Worm (Caenorhabditis elegans) whole organism, midembryonic: ENCODE measurements around the gene C31A11.13.

Experiments used
- T22C8.4 ChIP-seq: fragments of 200-800 bp; sonication (Bioruptor generic); IDR thresholded peaks from 2 replicates; pipeline ENCODE4 v1.3.6; 2022; ENCODE audit warnings: missing genetic modification characterization, missing compliant biosample characterization
- cog-1 ChIP-seq: sonication (generic microtip); optimal IDR thresholded peaks from 2 replicates; lab custom pipeline; 2016; ENCODE audit warnings: missing genetic modification characterization, missing compliant biosample characterization
- flt-1 ChIP-seq: fragments of 200-800 bp; sonication (Bioruptor generic); IDR thresholded peaks from 2 replicates; pipeline ENCODE4 v1.3.6; 2022; ENCODE audit warnings: missing genetic modification characterization, missing compliant biosample characterization
- klf-2 ChIP-seq: fragments of 200-800 bp; sonication (Bioruptor generic); conservative IDR thresholded peaks from 2 replicates; pipeline ENCODE4 v1.3.6; 2022; ENCODE audit warnings: missing genetic modification reagents, missing genetic modification characterization, missing compliant biosample characterization
- med-1 ChIP-seq: sonication (generic microtip); optimal IDR thresholded peaks from 2 replicates; lab custom pipeline; 2017; ENCODE audit warnings: missing genetic modification characterization, mild to moderate bottlenecking, missing compliant biosample characterization, antibody characterized with exemption, missing genetic modification reagents; ENCODE audit not compliant: insufficient read depth
- ref-1 ChIP-seq: fragments of 200-800 bp; sonication (Bioruptor generic); conservative IDR thresholded peaks from 2 replicates; pipeline ENCODE4 v1.3.6; 2022; ENCODE audit warnings: missing genetic modification reagents, missing genetic modification characterization, missing compliant biosample characterization
- tab-1 ChIP-seq: fragments of 200-800 bp; sonication (Bioruptor generic); IDR thresholded peaks from 2 replicates; pipeline ENCODE4 v1.3.6; 2022; ENCODE audit warnings: missing genetic modification characterization, missing compliant biosample characterization
- ztf-23 ChIP-seq: fragments of 200-800 bp; sonication (Bioruptor generic); IDR thresholded peaks from 2 replicates; pipeline ENCODE4 v1.3.6; 2022; ENCODE audit warnings: missing genetic modification reagents, missing genetic modification characterization, missing compliant biosample characterization
- ztf-29 ChIP-seq: fragments of 200-800 bp; sonication (Bioruptor generic); IDR thresholded peaks from 2 replicates; pipeline ENCODE4 v1.3.6; 2022; ENCODE audit warnings: missing genetic modification reagents, missing genetic modification characterization, missing compliant biosample characterization

Gene C31A11.13

DNA sequence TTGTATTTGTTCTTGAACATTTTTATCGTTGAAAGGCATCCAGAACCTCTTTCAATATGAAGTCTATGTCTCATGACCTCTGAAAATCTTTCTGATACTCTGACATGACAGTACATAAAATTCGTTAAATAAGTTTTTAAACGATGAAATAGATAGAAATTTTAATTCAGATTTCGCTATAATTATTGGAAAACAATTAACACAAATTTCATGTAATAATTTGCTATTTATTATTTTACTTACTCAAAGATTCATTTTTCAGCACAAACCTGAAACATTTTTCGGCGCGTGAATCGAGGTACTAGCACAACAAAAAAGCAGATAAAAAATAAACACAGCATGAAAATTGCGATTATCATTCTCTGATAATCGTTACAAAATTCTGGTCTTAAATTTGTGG is 35.8 kb downstream of the C31A11.13 start, which contains the start of gene T13F3.4:
TSS of gene T13F3.4 (minus strand) at position 101 of the 400 bp plus-strand sequence.
- TF ChIP-seq T22C8.4 (GFP tag; lab: Robert Waterston, UW): no peak
- TF ChIP-seq ref-1 (GFP tag; lab: Robert Waterston, UW): no peak
- TF ChIP-seq ztf-29 (GFP tag; lab: Robert Waterston, UW): no peak
- TF ChIP-seq cog-1 (tag; lab: Kevin White, UChicago): no peak
- no peak for TF ChIP-seq klf-2
- TF ChIP-seq med-1 (GFP tag; lab: Kevin White, UChicago): no peak
- TF ChIP-seq flt-1 (GFP tag; lab: Robert Waterston, UW): no peak
- no peak for TF ChIP-seq ztf-23 (GFP tag; lab: Robert Waterston, UW)
- no peak for TF ChIP-seq tab-1 (GFP tag; lab: Robert Waterston, UW)

DNA sequence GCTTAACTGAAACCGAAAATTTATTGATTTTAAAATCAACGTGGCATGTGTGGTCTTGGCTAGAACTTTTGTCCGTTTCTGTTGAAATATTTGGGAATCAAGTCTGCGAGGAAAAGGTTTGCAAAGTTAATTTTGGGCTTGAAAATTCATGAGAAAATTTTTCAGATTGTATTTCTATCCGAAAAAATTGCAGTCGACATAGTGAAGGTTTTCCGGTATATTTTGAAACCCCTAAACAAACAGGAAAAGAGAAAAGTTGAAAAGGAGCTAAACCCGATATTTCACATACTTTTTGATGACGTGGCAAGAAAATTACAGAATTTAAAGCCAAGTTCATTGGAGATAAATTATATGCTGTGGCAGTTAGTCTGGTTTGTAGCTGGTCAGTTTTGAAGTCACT is 42.7 kb downstream of the C31A11.13 start, which contains the start of gene nhr-127:
TSS of gene nhr-127 (plus strand) at position 301 of the 400 bp plus-strand sequence.
- TF ChIP-seq med-1 (GFP tag; lab: Kevin White, UChicago): no peak
- no peak for TF ChIP-seq T22C8.4 (GFP tag; lab: Robert Waterston, UW)
- no peak for TF ChIP-seq ztf-29 (GFP tag; lab: Robert Waterston, UW)
- TF ChIP-seq tab-1 (GFP tag; lab: Robert Waterston, UW): no peak
- no peak for TF ChIP-seq ztf-23 (GFP tag; lab: Robert Waterston, UW)
- no peak for TF ChIP-seq flt-1 (GFP tag; lab: Robert Waterston, UW)
- no peak for TF ChIP-seq klf-2
- no peak for TF ChIP-seq ref-1 (GFP tag; lab: Robert Waterston, UW)
- no peak for TF ChIP-seq cog-1 (tag; lab: Kevin White, UChicago)

DNA sequence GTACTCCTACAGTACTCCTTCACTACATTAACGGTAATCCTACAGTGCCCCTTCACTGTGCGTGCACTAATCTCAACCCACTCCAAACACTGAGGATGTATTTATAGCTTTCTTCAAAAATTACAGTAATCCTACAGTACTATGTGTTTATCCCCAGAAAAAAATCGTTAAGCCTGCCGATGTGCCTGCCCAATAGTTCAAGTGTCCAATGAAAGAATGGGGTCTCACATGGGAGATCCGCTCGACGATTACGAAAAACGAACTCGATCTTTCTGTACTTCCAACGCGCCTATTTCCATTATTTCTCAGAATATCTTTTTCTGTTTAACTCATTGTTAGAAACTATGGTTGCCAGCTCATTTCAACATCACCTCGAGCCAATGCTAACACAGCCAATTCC is 44.2 kb downstream of the C31A11.13 start, which contains the start of gene nhr-218:
TSS of gene nhr-218 (plus strand) at position 301 of the 400 bp plus-strand sequence.
- TF ChIP-seq ref-1 (GFP tag; lab: Robert Waterston, UW): no peak
- no peak for TF ChIP-seq cog-1 (tag; lab: Kevin White, UChicago)
- no peak for TF ChIP-seq T22C8.4 (GFP tag; lab: Robert Waterston, UW)
- no peak for TF ChIP-seq klf-2
- no peak for TF ChIP-seq flt-1 (GFP tag; lab: Robert Waterston, UW)
- TF ChIP-seq tab-1 (GFP tag; lab: Robert Waterston, UW): no peak
- TF ChIP-seq ztf-23 (GFP tag; lab: Robert Waterston, UW): no peak
- no peak for TF ChIP-seq med-1 (GFP tag; lab: Kevin White, UChicago)
- TF ChIP-seq ztf-29 (GFP tag; lab: Robert Waterston, UW): no peak

DNA sequence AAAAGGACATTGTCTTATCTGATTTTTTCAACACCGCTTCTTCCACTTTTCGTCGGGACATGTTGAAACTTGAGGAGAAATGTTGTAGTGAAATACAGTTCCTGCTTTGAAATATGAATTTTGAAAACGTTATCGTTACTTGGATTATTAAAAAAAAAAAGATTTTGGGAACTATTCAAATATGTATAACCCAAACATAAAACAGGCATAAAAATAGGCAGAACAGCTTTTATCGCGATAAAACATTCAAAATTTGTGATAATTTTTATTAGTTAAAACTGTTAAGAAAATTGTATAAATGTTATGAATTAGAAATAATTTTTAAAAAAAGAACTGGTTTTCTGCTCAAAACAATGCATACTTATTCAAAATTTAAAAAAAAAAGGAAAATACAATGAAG is 46.0 kb downstream of the C31A11.13 start, which contains the start of gene bgnt-1.3:
TSS of gene bgnt-1.3 (minus strand) at position 101 of the 400 bp plus-strand sequence.
- TF ChIP-seq flt-1 (GFP tag; lab: Robert Waterston, UW) (no peak), T22C8.4 (GFP tag; lab: Robert Waterston, UW) (no peak), ztf-29 (GFP tag; lab: Robert Waterston, UW) (no peak), cog-1 (tag; lab: Kevin White, UChicago) (no peak), ref-1 (GFP tag; lab: Robert Waterston, UW) (no peak), med-1 (GFP tag; lab: Kevin White, UChicago) (no peak), ztf-23 (GFP tag; lab: Robert Waterston, UW) (no peak), klf-2 (no peak), tab-1 (GFP tag; lab: Robert Waterston, UW) (no peak)

DNA sequence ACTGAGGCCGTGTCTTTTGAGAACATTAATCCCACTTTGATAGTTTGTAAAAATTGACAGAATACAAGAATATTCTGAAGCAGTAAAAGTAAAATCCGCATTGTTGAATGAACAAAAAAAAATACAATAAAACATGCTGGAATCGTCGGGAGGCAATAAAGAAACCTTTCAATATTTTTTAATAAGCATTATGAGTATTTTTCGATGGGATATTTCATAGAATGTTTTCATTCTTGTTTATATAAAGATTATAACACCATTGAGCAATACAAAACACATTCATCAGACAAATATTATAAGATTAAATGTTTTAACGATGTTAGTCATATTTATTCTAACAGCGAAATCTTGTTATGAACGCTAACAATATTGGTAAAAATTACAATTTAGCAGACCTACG is 48.7 kb downstream of the C31A11.13 start, which contains the start of gene gcy-20:
TSS of gene gcy-20 (minus strand) at position 101 of the 400 bp plus-strand sequence.
- TF ChIP-seq med-1 (GFP tag; lab: Kevin White, UChicago): no peak
- TF ChIP-seq ref-1 (GFP tag; lab: Robert Waterston, UW): no peak
- no peak for TF ChIP-seq ztf-29 (GFP tag; lab: Robert Waterston, UW)
- TF ChIP-seq flt-1 (GFP tag; lab: Robert Waterston, UW): no peak
- no peak for TF ChIP-seq cog-1 (tag; lab: Kevin White, UChicago)
